Worm (Caenorhabditis elegans) whole organism, L3 larva: ENCODE results near the gene nhr-283.

Experiments
- ceh-28 ChIP-seq: fragments of 150-350 bp; optimal IDR thresholded peaks from 2 replicates; lab custom pipeline; 2014; ENCODE audit warnings: missing biosample characterization, missing genetic modification reagents, missing genetic modification characterization
- egl-5 ChIP-seq: fragments of 150-350 bp; optimal IDR thresholded peaks from 2 replicates; lab custom pipeline; 2017; ENCODE audit warnings: missing biosample characterization, missing genetic modification reagents, missing genetic modification characterization, inconsistent platforms
- elt-3 ChIP-seq, 3 experiments: fragments of 150-350 bp in 1 of 3; sonication (generic microtip) in 2 of 3; optimal IDR thresholded peaks; 2 replicates in 2 of 3; 4 replicates in 1 of 3; lab custom pipeline; 2014 to 2017; ENCODE audit warnings: missing biosample characterization in 3 of 3, missing genetic modification characterization in 3 of 3
- nhr-23 ChIP-seq: fragments of 150-350 bp; optimal IDR thresholded peaks from 2 replicates; lab custom pipeline; 2014; ENCODE audit warnings: missing biosample characterization, missing genetic modification reagents, missing genetic modification characterization
- nhr-237 ChIP-seq: fragments of 150-350 bp; optimal IDR thresholded peaks from 2 replicates; lab custom pipeline; 2014; ENCODE audit warnings: missing biosample characterization, missing genetic modification characterization
- nhr-76 ChIP-seq: fragments of 150-350 bp; sonication (generic microtip); optimal IDR thresholded peaks from 5 replicates; lab custom pipeline; 2014; ENCODE audit warnings: missing biosample characterization, missing genetic modification characterization

- TF ChIP-seq elt-3 (tag; optimal IDR thresholded peaks at IDR 0.05; lab: Kevin White, UChicago) (no peak), nhr-76 (tag; lab: Kevin White, UChicago) (no peak), nhr-23 (tag; lab: Kevin White, UChicago) (no peak), egl-5 (tag; lab: Kevin White, UChicago) (no peak), ceh-28 (tag; lab: Kevin White, UChicago) (no peak), nhr-237 (tag; lab: Kevin White, UChicago) (no peak)
Observed at ce11 chrV:15798108-15798507, 21.6 kb upstream of the nhr-283 start, which contains the start of gene T26E4.10.
